Worm (Caenorhabditis elegans) whole organism, midembryonic: Measurements from ENCODE around the gene C16C8.18.

ENCODE experiments used
- T22C8.4 ChIP-seq: fragments of 200-800 bp; sonication (Bioruptor generic); IDR thresholded peaks from 2 replicates; pipeline ENCODE4 v1.3.6; 2022; ENCODE audit warnings: missing genetic modification characterization, missing compliant biosample characterization
- flt-1 ChIP-seq: fragments of 200-800 bp; sonication (Bioruptor generic); IDR thresholded peaks from 2 replicates; pipeline ENCODE4 v1.3.6; 2022; ENCODE audit warnings: missing genetic modification characterization, missing compliant biosample characterization
- med-1 ChIP-seq: sonication (generic microtip); optimal IDR thresholded peaks from 2 replicates; lab custom pipeline; 2017; ENCODE audit warnings: missing genetic modification characterization, mild to moderate bottlenecking, missing compliant biosample characterization, antibody characterized with exemption, missing genetic modification reagents; ENCODE audit not compliant: insufficient read depth

- TF ChIP-seq med-1 (no peak), T22C8.4 (GFP tag; lab: Robert Waterston, UW) (no peak), flt-1 (GFP tag; lab: Robert Waterston, UW) (no peak)
Observed at ce11 chrII:3452421-3452820, 22.9 kb downstream of the C16C8.18 start, which contains the start of gene C16C8.12.
